Worm (Caenorhabditis elegans) whole organism, L4/young adult: Measurements from ENCODE around the gene T02H6.8.

ENCODE experiments used
- W03F9.2 ChIP-seq: fragments of 150-350 bp; optimal IDR thresholded peaks from 2 replicates; lab custom pipeline; 2014; ENCODE audit warnings: missing biosample characterization, missing genetic modification characterization
- him-1 ChIP-seq: sonication (generic microtip); optimal IDR thresholded peaks from 2 replicates; lab custom pipeline; 2016; ENCODE audit warnings: missing genotype, missing genetic modification reagents, missing genetic modification characterization, missing compliant biosample characterization

ce11 chrII:639467-639866 is 41.2 kb upstream of the T02H6.8 start, which contains the start of gene K07E8.6:
- no peak for TF ChIP-seq him-1 (tag; lab: Kevin White, UChicago)
- TF ChIP-seq W03F9.2, result no peak
